Fruit fly (Drosophila melanogaster): ENCODE results near the gene Pgant8.

DNA sequence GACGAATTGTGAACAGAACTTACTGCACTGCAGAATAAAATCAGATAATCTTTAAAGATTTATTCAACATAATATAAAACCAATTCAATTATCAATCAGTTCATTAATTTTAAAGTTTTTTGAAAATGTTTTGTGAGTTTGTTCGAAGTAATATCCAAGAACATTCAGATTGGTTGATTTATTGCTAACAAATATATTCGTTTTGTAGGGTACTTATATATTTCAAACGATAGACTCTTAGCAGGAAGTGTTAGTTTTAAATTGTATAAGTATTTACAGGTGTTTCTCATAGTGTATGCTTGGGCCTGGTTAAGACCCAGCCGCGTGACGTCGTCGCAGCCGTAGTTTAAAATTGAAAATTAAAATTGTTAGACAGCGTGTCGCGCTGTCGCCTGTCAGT is 24.9 kb downstream of the Pgant8 start:
- TF ChIP-seq EcR (GFP tag; optimal IDR thresholded peaks at IDR 0.05) (no peak), rn (GFP tag; IDR thresholded peaks at IDR 0.05) (no peak), fd96Ca (GFP tag; IDR thresholded peaks at IDR 0.05) (no peak; the same call in 2 of the 3 replicates), CG14655 (GFP tag; optimal IDR thresholded peaks at IDR 0.05) (peak; percentile 67), CG13204 (GFP tag; optimal IDR thresholded peaks at IDR 0.05) (no peak), CG32121 (GFP tag; IDR thresholded peaks at IDR 0.05) (peak; percentile 83), CG10348 (GFP tag; IDR thresholded peaks at IDR 0.05) (no peak), CG17806 (tag; optimal IDR thresholded peaks at IDR 0.05) (no peak), Pif1A (GFP tag; optimal IDR thresholded peaks at IDR 0.05) (no peak), CG8301 (tag; optimal IDR thresholded peaks at IDR 0.05) (peak; percentile 81), CG4496 (GFP tag; IDR thresholded peaks at IDR 0.05) (peak; percentile 69; the same call in 1 of the 3 replicates), D1 (tag; optimal IDR thresholded peaks at IDR 0.05) (no peak), CG34367 (tag; optimal IDR thresholded peaks at IDR 0.05) (no peak), CG9948 (tag; optimal IDR thresholded peaks at IDR 0.05) (no peak)
